Fruit fly (Drosophila melanogaster): ENCODE measurements around the gene RpL35.
A peak's percentile ranks its signal among the peaks of the same experiment; 100 is the strongest.

RpL35 gene

dm6 chrX:5672243-5673051 is at the start of gene RpL35:
TSS of gene RpL35 (plus strand) at chrX:5672401.
- TF ChIP-seq Sp1 (GFP tag; optimal IDR thresholded peaks at IDR 0.05) (peak; percentile 59), sv (GFP tag; optimal IDR thresholded peaks at IDR 0.05) (no peak), foxo (GFP tag; optimal IDR thresholded peaks at IDR 0.05) (peak in 1 of 2 experiments; percentile 39), Hnf4 (GFP tag; optimal IDR thresholded peaks at IDR 0.05) (peak; percentile 45), OdsH (GFP tag; optimal IDR thresholded peaks at IDR 0.05) (peak; percentile 26), CrebA (GFP tag; optimal IDR thresholded peaks at IDR 0.05; ENCODE audit: borderline replicate concordance) (no peak), Abd-B (GFP tag; optimal IDR thresholded peaks at IDR 0.05) (no peak), tai (GFP tag; optimal IDR thresholded peaks at IDR 0.05) (no peak), GATAd (GFP tag; optimal IDR thresholded peaks at IDR 0.05) (no peak), fru (GFP tag; optimal IDR thresholded peaks at IDR 0.05) (peak; percentile 47), dsf (GFP tag; optimal IDR thresholded peaks at IDR 0.05; ENCODE audit: borderline replicate concordance) (no peak), usp (GFP tag; optimal IDR thresholded peaks at IDR 0.05) (no peak), psq (GFP tag; optimal IDR thresholded peaks at IDR 0.05) (peak; percentile 12), Hr78 (GFP tag; optimal IDR thresholded peaks at IDR 0.05) (no peak), HLH106 (tag; optimal IDR thresholded peaks at IDR 0.05) (peak; percentile 21), Dfd (GFP tag; optimal IDR thresholded peaks at IDR 0.05) (no peak), brk (GFP tag; optimal IDR thresholded peaks at IDR 0.05) (no peak), pan (optimal IDR thresholded peaks at IDR 0.05) (no peak), N (GFP tag; optimal IDR thresholded peaks at IDR 0.05) (no peak), dl (GFP tag; optimal IDR thresholded peaks at IDR 0.05; ENCODE audit: insufficient read depth in 1 of 2, partially characterized antibody in 2 of 2) (no peak), Rel (GFP tag; optimal IDR thresholded peaks at IDR 0.05) (no peak), Rel (tag; optimal IDR thresholded peaks at IDR 0.05) (peak; percentile 26), Mio (GFP tag; optimal IDR thresholded peaks at IDR 0.05) (no peak), CG32264 (GFP tag; optimal IDR thresholded peaks at IDR 0.05) (no peak), sage (GFP tag; optimal IDR thresholded peaks at IDR 0.05) (no peak), dmrt93B (GFP tag; optimal IDR thresholded peaks at IDR 0.05) (peak; percentile 15), Jra (GFP tag; optimal IDR thresholded peaks at IDR 0.05) (no peak), rgr (GFP tag; optimal IDR thresholded peaks at IDR 0.05) (peak; percentile 60), Myc (optimal IDR thresholded peaks at IDR 0.05) (peak; percentile 42), lola (GFP tag; optimal IDR thresholded peaks at IDR 0.05) (no peak), Hr83 (GFP tag; optimal IDR thresholded peaks at IDR 0.05; ENCODE audit: poor library complexity, severe bottlenecking) (no peak), ey (GFP tag; optimal IDR thresholded peaks at IDR 0.05) (no peak), Dif (GFP tag; optimal IDR thresholded peaks at IDR 0.05; ENCODE audit: partially characterized antibody) (no peak), jim (GFP tag; optimal IDR thresholded peaks at IDR 0.05) (no peak), Vsx2 (GFP tag; optimal IDR thresholded peaks at IDR 0.05; ENCODE audit: partially characterized antibody) (no peak), h (GFP tag; optimal IDR thresholded peaks at IDR 0.05) (peak; percentile 35), woc (GFP tag; optimal IDR thresholded peaks at IDR 0.05) (no peak), CG9705 (GFP tag; optimal IDR thresholded peaks at IDR 0.05) (peak; percentile 47), br (GFP tag; optimal IDR thresholded peaks at IDR 0.05) (peak; percentile 31)

dm6 chrX:5634714-5635113 is 37.5 kb upstream of the RpL35 start:
- TF ChIP-seq Hr83 (GFP tag; optimal IDR thresholded peaks at IDR 0.05; ENCODE audit: poor library complexity, severe bottlenecking), result no peak
- no peak for TF ChIP-seq dl (GFP tag; optimal IDR thresholded peaks at IDR 0.05; ENCODE audit: insufficient read depth in 1 of 2, partially characterized antibody in 2 of 2)
- TF ChIP-seq ey (GFP tag; optimal IDR thresholded peaks at IDR 0.05), result no peak
- TF ChIP-seq pan (optimal IDR thresholded peaks at IDR 0.05), result no peak
- TF ChIP-seq usp (GFP tag; optimal IDR thresholded peaks at IDR 0.05), result no peak
- TF ChIP-seq Myc (optimal IDR thresholded peaks at IDR 0.05), result no peak
- no peak for TF ChIP-seq CrebA (GFP tag; optimal IDR thresholded peaks at IDR 0.05; ENCODE audit: borderline replicate concordance)
- TF ChIP-seq HLH106 (tag; optimal IDR thresholded peaks at IDR 0.05), result no peak
- no peak for TF ChIP-seq foxo (GFP tag; optimal IDR thresholded peaks at IDR 0.05)
- no peak for TF ChIP-seq psq (GFP tag; optimal IDR thresholded peaks at IDR 0.05)
- TF ChIP-seq tai (GFP tag; optimal IDR thresholded peaks at IDR 0.05), result no peak
- TF ChIP-seq Dif (GFP tag; optimal IDR thresholded peaks at IDR 0.05; ENCODE audit: partially characterized antibody), result no peak
- no peak for TF ChIP-seq Vsx2 (GFP tag; optimal IDR thresholded peaks at IDR 0.05; ENCODE audit: partially characterized antibody)
